Worm (Caenorhabditis elegans) whole organism, dauer: ENCODE measurements around the gene ben-1.

ENCODE experiments used
- unc-62 ChIP-seq: sonication (generic microtip); optimal IDR thresholded peaks from 2 replicates; lab custom pipeline; 2017; ENCODE audit warnings: missing biosample characterization, missing genetic modification reagents, missing genetic modification characterization

The ben-1 gene

ce11 chrIII:3542105-3542504 lies 666 bp upstream of the ben-1 start:
- TF ChIP-seq unc-62 (GFP tag; lab: Kevin White, UChicago): no peak

- TF ChIP-seq unc-62 (GFP tag; lab: Kevin White, UChicago): no peak
Measured at ce11 chrIII:3541093-3541492, 346 bp downstream of the ben-1 start.

- TF ChIP-seq unc-62 (GFP tag; lab: Kevin White, UChicago): no peak
Measured at ce11 chrIII:3540424-3540823, 1.0 kb downstream of the ben-1 start.

- TF ChIP-seq unc-62 (GFP tag; lab: Kevin White, UChicago): no peak
Measured at ce11 chrIII:3539499-3539898, 1.9 kb downstream of the ben-1 start.

- no peak for TF ChIP-seq unc-62 (GFP tag; lab: Kevin White, UChicago)
Measured at ce11 chrIII:3537401-3537800, 4.0 kb downstream of the ben-1 start, which contains the start of gene cfap-20. TSS of gene cfap-20 (minus strand) at chrIII:3537501.

- no peak for TF ChIP-seq unc-62 (GFP tag; lab: Kevin White, UChicago)
Measured at ce11 chrIII:3534185-3534584, 7.3 kb downstream of the ben-1 start.

- TF ChIP-seq unc-62 (GFP tag; lab: Kevin White, UChicago): no peak
Measured at ce11 chrIII:3532035-3532434, 9.4 kb downstream of the ben-1 start.

ce11 chrIII:3529744-3530208 lies 11.7 kb downstream of the ben-1 start, which contains the start of gene pitp-1:
TSS of gene pitp-1 (minus strand) at chrIII:3529794.
- TF ChIP-seq unc-62 (GFP tag; lab: Kevin White, UChicago): no peak

- TF ChIP-seq unc-62 (GFP tag; lab: Kevin White, UChicago): no peak
Measured at ce11 chrIII:3528342-3528741, 13.1 kb downstream of the ben-1 start, which contains the start of gene rpl-37. TSS of gene rpl-37 (plus strand) at chrIII:3528642.

- no peak for TF ChIP-seq unc-62 (GFP tag; lab: Kevin White, UChicago)
Measured at ce11 chrIII:3523363-3523762, 18.1 kb downstream of the ben-1 start.

- TF ChIP-seq unc-62 (GFP tag; lab: Kevin White, UChicago): no peak
Measured at ce11 chrIII:3520417-3520816, 21.0 kb downstream of the ben-1 start.

ce11 chrIII:3519505-3519904 lies 21.9 kb downstream of the ben-1 start, which contains the start of gene hmit-1.3:
TSS of gene hmit-1.3 (minus strand) at chrIII:3519607.
- TF ChIP-seq unc-62 (GFP tag; lab: Kevin White, UChicago): no peak

ce11 chrIII:3511808-3512207 lies 29.6 kb downstream of the ben-1 start:
- TF ChIP-seq unc-62 (GFP tag; lab: Kevin White, UChicago): no peak

ce11 chrIII:3509908-3510307 lies 31.5 kb downstream of the ben-1 start, which contains the start of the genes M01F1.4 and mrpl-35:
TSS of gene M01F1.4 (minus strand) at chrIII:3510033.
TSS of gene mrpl-35 (plus strand) at chrIII:3510237.
- TF ChIP-seq unc-62 (GFP tag; lab: Kevin White, UChicago): no peak

- no peak for TF ChIP-seq unc-62 (GFP tag; lab: Kevin White, UChicago)
Measured at ce11 chrIII:3505051-3505548, 36.3 kb downstream of the ben-1 start, which contains the start of gene lias-1. TSS of gene lias-1 (minus strand) at chrIII:3505101.

- no peak for TF ChIP-seq unc-62 (GFP tag; lab: Kevin White, UChicago)
Measured at ce11 chrIII:3504239-3504638, 37.2 kb downstream of the ben-1 start.

ce11 chrIII:3503286-3503685 lies 38.2 kb downstream of the ben-1 start, which contains the start of gene rpl-16:
TSS of gene rpl-16 (minus strand) at chrIII:3503604.
- no peak for TF ChIP-seq unc-62 (GFP tag; lab: Kevin White, UChicago)
